Fruit fly (Drosophila melanogaster) ovary, adult (tissue): ENCODE results near the gene rols.
A peak's percentile ranks its signal among the peaks of the same experiment; 100 is the strongest.

Source experiments
- CG17801 ChIP-seq: fragments of 200-800 bp; optimal IDR thresholded peaks from 2 replicates; lab custom pipeline; 2019; ENCODE audit warnings: missing biosample characterization, mild to moderate bottlenecking, missing genetic modification characterization, moderate library complexity; ENCODE audit not compliant: partially characterized antibody

Gene rols

dm6 chr3L:12013698-12014097 is 51.0 kb downstream of the rols start:
- TF ChIP-seq CG17801 = no peak

- TF ChIP-seq CG17801 = no peak
Measured at dm6 chr3L:12007945-12008344, 56.7 kb downstream of the rols start.

dm6 chr3L:12004136-12004535 is 60.5 kb downstream of the rols start:
- no peak for TF ChIP-seq CG17801

- no peak for TF ChIP-seq CG17801
Measured at dm6 chr3L:12003457-12003856, 61.2 kb downstream of the rols start.

- TF ChIP-seq CG17801 = peak; percentile 44
Measured at dm6 chr3L:12002321-12003248, 62.1 kb downstream of the rols start, which contains the start of the genes Pop2 and CG6928. Gene Pop2 (minus strand): TSS chr3L:12002915. Gene CG6928 (plus strand): TSS chr3L:12003155.

dm6 chr3L:11997959-11998358 is 66.7 kb downstream of the rols start, which contains the start of gene Grip163:
Gene Grip163 (minus strand): TSS chr3L:11998138.
- no peak for TF ChIP-seq CG17801

dm6 chr3L:11992960-11993359 is 71.7 kb downstream of the rols start, which contains the start of gene viaf:
Gene viaf (minus strand): TSS chr3L:11993179.
- peak; percentile 68 for TF ChIP-seq CG17801

dm6 chr3L:11990436-11990835 is 74.2 kb downstream of the rols start, which contains the start of gene CG6931:
Gene CG6931 (plus strand): TSS chr3L:11990736.
- no peak for TF ChIP-seq CG17801

- no peak for TF ChIP-seq CG17801
Measured at dm6 chr3L:11984606-11985005, 80.1 kb downstream of the rols start, which contains the start of gene CG6938. Gene CG6938 (plus strand): TSS chr3L:11984906.

dm6 chr3L:11975811-11976210 is 88.8 kb downstream of the rols start, which contains the start of gene CG43896:
Gene CG43896 (plus strand): TSS chr3L:11976111.
- TF ChIP-seq CG17801 = no peak

- TF ChIP-seq CG17801 = no peak
Measured at dm6 chr3L:11974605-11975004, 90.1 kb downstream of the rols start, which contains the start of gene CG14125. Gene CG14125 (plus strand): TSS chr3L:11974905.

- TF ChIP-seq CG17801 = no peak
Measured at dm6 chr3L:11973690-11974089, 91.0 kb downstream of the rols start, which contains the start of gene CG42397. Gene CG42397 (minus strand): TSS chr3L:11973790.

dm6 chr3L:11972879-11973278 is 91.8 kb downstream of the rols start, which contains the start of gene Muc68E:
Gene Muc68E (minus strand): TSS chr3L:11972979.
- no peak for TF ChIP-seq CG17801

- no peak for TF ChIP-seq CG17801
Measured at dm6 chr3L:11966104-11966503, 98.6 kb downstream of the rols start, which contains the start of gene prc. Gene prc (minus strand): TSS chr3L:11966131.
